Worm (Caenorhabditis elegans) whole organism, L2 larva: ENCODE data around the gene ttr-59.

Source experiments
- F13H6.1 ChIP-seq: sonication (generic microtip); optimal IDR thresholded peaks from 2 replicates; lab custom pipeline; 2016; ENCODE audit warnings: missing genetic modification characterization, missing compliant biosample characterization
- ceh-82 ChIP-seq: fragments of 150-350 bp; optimal IDR thresholded peaks from 2 replicates; lab custom pipeline; 2014; ENCODE audit warnings: missing biosample characterization, missing genetic modification characterization
- lin-39 ChIP-seq: fragments of 150-350 bp; optimal IDR thresholded peaks from 2 replicates; lab custom pipeline; 2014; ENCODE audit warnings: missing biosample characterization, missing genetic modification reagents, missing genetic modification characterization
- nhr-12 ChIP-seq: fragments of 150-350 bp; optimal IDR thresholded peaks from 2 replicates; lab custom pipeline; 2014; ENCODE audit warnings: missing biosample characterization, missing genetic modification characterization
- nhr-21 ChIP-seq: fragments of 150-350 bp; optimal IDR thresholded peaks from 2 replicates; lab custom pipeline; 2014; ENCODE audit warnings: missing biosample characterization, missing genetic modification characterization
- nhr-77 ChIP-seq: fragments of 150-350 bp; optimal IDR thresholded peaks from 2 replicates; lab custom pipeline; 2014; ENCODE audit warnings: missing biosample characterization, missing genetic modification characterization
- skn-1 ChIP-seq: sonication (generic microtip); optimal IDR thresholded peaks from 2 replicates; lab custom pipeline; 2017; ENCODE audit warnings: missing biosample characterization, missing genetic modification characterization
- snpc-4 ChIP-seq: fragments of 150-350 bp; optimal IDR thresholded peaks from 2 replicates; lab custom pipeline; 2014; ENCODE audit warnings: missing biosample characterization, missing genetic modification characterization
- ztf-11 ChIP-seq: sonication (generic microtip); optimal IDR thresholded peaks from 2 replicates; lab custom pipeline; 2017; ENCODE audit warnings: missing biosample characterization, missing genetic modification characterization

- TF ChIP-seq skn-1 (tag; lab: Kevin White, UChicago) (no peak), nhr-12 (tag; lab: Kevin White, UChicago) (no peak), snpc-4 (no peak), nhr-21 (tag; lab: Kevin White, UChicago) (no peak), nhr-77 (no peak), ztf-11 (tag; lab: Kevin White, UChicago) (no peak), lin-39 (tag; lab: Kevin White, UChicago) (no peak), ceh-82 (tag; lab: Kevin White, UChicago) (no peak), F13H6.1 (no peak)
Observed at ce11 chrX:7340394-7340793, 10.8 kb downstream of the ttr-59 start.
